Fruit fly (Drosophila melanogaster): ENCODE measurements around the gene GCS1.

GCS1 gene

DNA sequence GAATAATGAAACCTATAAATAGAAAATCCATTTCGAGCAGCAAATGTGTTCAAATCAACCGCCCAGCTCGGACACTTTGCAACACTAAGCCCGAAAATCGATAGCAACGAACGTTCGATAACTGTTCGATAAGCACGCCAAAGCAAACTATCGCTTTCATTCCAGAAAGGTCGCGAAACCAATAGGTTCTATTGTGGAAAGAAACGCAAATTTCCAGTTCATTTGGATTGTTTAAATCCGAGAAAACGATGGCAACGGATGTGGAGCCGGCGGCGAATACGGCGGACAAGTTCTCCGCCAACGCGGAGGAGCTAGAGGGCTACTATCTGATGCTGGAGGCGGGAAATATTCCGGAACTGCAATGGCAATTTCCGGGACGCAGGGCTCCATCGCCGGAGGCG is 11.3 kb upstream of the GCS1 start, which contains the start of gene Pa1 (continued):
- TF ChIP-seq MESR4 (GFP tag; optimal IDR thresholded peaks at IDR 0.05) (peak; percentile 86), Drgx (GFP tag; IDR thresholded peaks at IDR 0.05) (no peak), pfk (GFP tag; optimal IDR thresholded peaks at IDR 0.05) (no peak), pan (optimal IDR thresholded peaks at IDR 0.05) (no peak), pan (GFP tag; optimal IDR thresholded peaks at IDR 0.05 in 1 of 2, IDR thresholded peaks at IDR 0.05 in 1 of 2) (no peak), unpg (GFP tag; optimal IDR thresholded peaks at IDR 0.05) (no peak), CG15696 (tag; optimal IDR thresholded peaks at IDR 0.05) (no peak), Sox102F (GFP tag; optimal IDR thresholded peaks at IDR 0.05) (no peak), CG1792 (GFP tag; optimal IDR thresholded peaks at IDR 0.05) (no peak), Lpt (GFP tag; optimal IDR thresholded peaks at IDR 0.05) (no peak), Eip74EF (GFP tag; optimal IDR thresholded peaks at IDR 0.05) (no peak), CG3995 (GFP tag; optimal IDR thresholded peaks at IDR 0.05) (no peak), CG3065 (GFP tag; optimal IDR thresholded peaks at IDR 0.05) (no peak), Elba2 (GFP tag; optimal IDR thresholded peaks at IDR 0.05) (peak; percentile 22), caup (GFP tag; optimal IDR thresholded peaks at IDR 0.05; ENCODE audit: severe bottlenecking) (no peak), Camta (GFP tag; optimal IDR thresholded peaks at IDR 0.05) (no peak), D19B (GFP tag; optimal IDR thresholded peaks at IDR 0.05) (no peak), fd3F (GFP tag; optimal IDR thresholded peaks at IDR 0.05) (no peak), peb (GFP tag; IDR thresholded peaks at IDR 0.05) (no peak), so (GFP tag; IDR thresholded peaks at IDR 0.05) (no peak), CkIIα-i1 (GFP tag; IDR thresholded peaks at IDR 0.05) (no peak), CG10274 (GFP tag; optimal IDR thresholded peaks at IDR 0.05) (no peak), Sox100B (GFP tag; optimal IDR thresholded peaks at IDR 0.05) (no peak), CG6765 (GFP tag; optimal IDR thresholded peaks at IDR 0.05) (no peak), Sin3A (optimal IDR thresholded peaks at IDR 0.05) (peak; percentile 7), Dek (tag; optimal IDR thresholded peaks at IDR 0.05) (no peak), CG14710 (tag; optimal IDR thresholded peaks at IDR 0.05) (peak; percentile 42), vnd (GFP tag; IDR thresholded peaks at IDR 0.05; ENCODE audit: partially characterized antibody) (peak; percentile 54; the same call in 2 of the 3 replicates), E2f2 (GFP tag; IDR thresholded peaks at IDR 0.05) (peak; percentile 96), CG2120 (GFP tag; optimal IDR thresholded peaks at IDR 0.05) (peak; percentile 2), CG30020 (tag; optimal IDR thresholded peaks at IDR 0.05) (no peak), CG8388 (GFP tag; optimal IDR thresholded peaks at IDR 0.05) (no peak), Mad (GFP tag; optimal IDR thresholded peaks at IDR 0.05) (no peak), lbe (GFP tag; optimal IDR thresholded peaks at IDR 0.05) (no peak), sob (GFP tag; IDR thresholded peaks at IDR 0.05) (0 out of 2 replicates have a peak, but pooled peaks have one; percentile 25), bsh (GFP tag; optimal IDR thresholded peaks at IDR 0.05) (no peak), bab2 (GFP tag; optimal IDR thresholded peaks at IDR 0.05) (no peak), slou (GFP tag; optimal IDR thresholded peaks at IDR 0.05) (no peak), CG13424 (tag; optimal IDR thresholded peaks at IDR 0.05) (no peak), NfI (GFP tag; optimal IDR thresholded peaks at IDR 0.05) (no peak), h (optimal IDR thresholded peaks at IDR 0.05) (no peak), CG12219 (GFP tag; optimal IDR thresholded peaks at IDR 0.05) (no peak), fd96Cb (tag; optimal IDR thresholded peaks at IDR 0.05) (no peak), CG17912 (GFP tag; optimal IDR thresholded peaks at IDR 0.05) (no peak), CG4282 (GFP tag; optimal IDR thresholded peaks at IDR 0.05) (no peak), CG5245 (GFP tag; optimal IDR thresholded peaks at IDR 0.05) (no peak), crp (GFP tag; optimal IDR thresholded peaks at IDR 0.05) (no peak), CG6654 (GFP tag; optimal IDR thresholded peaks at IDR 0.05) (no peak), CG6854 (GFP tag; optimal IDR thresholded peaks at IDR 0.05) (no peak), Hr39 (optimal IDR thresholded peaks at IDR 0.05) (no peak), CG4820 (GFP tag; optimal IDR thresholded peaks at IDR 0.05) (no peak), CG18599 (GFP tag; optimal IDR thresholded peaks at IDR 0.05) (no peak)
